Worm (Caenorhabditis elegans) whole organism, L1 larva: ENCODE results near the gene mec-4.

Source experiments
- elt-3 ChIP-seq, 6 experiments: fragments of 150-350 bp in 1 of 6; sonication (generic microtip); optimal IDR thresholded peaks; 2 replicates each; lab custom pipeline; 2017 to 2018; ENCODE audit warnings: missing biosample characterization in 6 of 6, missing genetic modification characterization in 6 of 6, inconsistent platforms in 1 of 6
- nhr-76 ChIP-seq: sonication (generic microtip); optimal IDR thresholded peaks from 2 replicates; lab custom pipeline; 2017; ENCODE audit warnings: missing biosample characterization, missing genetic modification characterization
- pag-3 ChIP-seq: sonication (generic microtip); optimal IDR thresholded peaks from 2 replicates; lab custom pipeline; 2017; ENCODE audit warnings: missing genetic modification characterization, mild to moderate bottlenecking, missing compliant biosample characterization, antibody characterized with exemption, borderline replicate concordance; ENCODE audit not compliant: insufficient read depth
- ztf-4 ChIP-seq: fragments of 150-350 bp; optimal IDR thresholded peaks from 2 replicates; lab custom pipeline; 2014; ENCODE audit warnings: missing biosample characterization, missing genetic modification characterization

- TF ChIP-seq ztf-4 (tag; lab: Kevin White, UChicago) (no peak), nhr-76 (no peak), elt-3 (tag; optimal IDR thresholded peaks at IDR 0.05; lab: Kevin White, UChicago) (no peak), pag-3 (tag; lab: Kevin White, UChicago) (no peak)
Measured at ce11 chrX:16808526-16808925, 1.6 kb upstream of the mec-4 start.
